Worm (Caenorhabditis elegans) whole organism, L4/young adult: Measurements from ENCODE around the gene anmt-1.

Experiments used
- W03F9.2 ChIP-seq: fragments of 150-350 bp; optimal IDR thresholded peaks from 2 replicates; lab custom pipeline; 2014; ENCODE audit warnings: missing biosample characterization, missing genetic modification characterization
- dao-5 ChIP-seq: sonication (generic microtip); optimal IDR thresholded peaks from 2 replicates; lab custom pipeline; 2016; ENCODE audit warnings: missing genotype, missing genetic modification characterization, moderate library complexity, missing compliant biosample characterization

ce11 chrIII:8725224-8725623 is 40.6 kb downstream of the anmt-1 start:
- no peak for TF ChIP-seq dao-5 (tag; lab: Kevin White, UChicago)
- TF ChIP-seq W03F9.2 (tag; lab: Kevin White, UChicago) = no peak
